Worm (Caenorhabditis elegans): Measurements from ENCODE around the gene atx-3.

- no peak for TF ChIP-seq nhr-11 (tag; optimal IDR thresholded peaks at IDR 0.05)
- no peak for TF ChIP-seq elt-4 (tag; optimal IDR thresholded peaks at IDR 0.05)
- no peak for TF ChIP-seq pqm-1 (tag; optimal IDR thresholded peaks at IDR 0.05)
- no peak for TF ChIP-seq sox-4 (tag; optimal IDR thresholded peaks at IDR 0.05)
- no peak for TF ChIP-seq ama-1 (optimal IDR thresholded peaks at IDR 0.05)
- TF ChIP-seq hlh-8 (tag; optimal IDR thresholded peaks at IDR 0.05), result no peak
- no peak for TF ChIP-seq fkh-10 (GFP tag; optimal IDR thresholded peaks at IDR 0.05)
- TF ChIP-seq ets-4 (tag; optimal IDR thresholded peaks at IDR 0.05), result no peak
- TF ChIP-seq nfya-1 (tag; optimal IDR thresholded peaks at IDR 0.05), result peak; percentile 24
Measured at ce11 chrV:15610350-15610940, 33.2 kb upstream of the atx-3 start, which contains the start of the genes fbxa-153 and str-12.

Data from whole organism, late embryonic.